Fruit fly (Drosophila melanogaster) whole organism, embryonic: Measurements from ENCODE around the gene CG4570.

ENCODE experiments used
- Abd-B ChIP-seq: fragments of 200-800 bp; sonication (Bioruptor generic); optimal IDR thresholded peaks from 2 replicates; lab custom pipeline; 2018; ENCODE audit warnings: missing biosample characterization, mild to moderate bottlenecking, missing genetic modification characterization, moderate library complexity
- Aef1 ChIP-seq: fragments of 200-800 bp; sonication (Bioruptor generic); IDR thresholded peaks from 3 replicates; pipeline ENCODE4 v1.3.6; 2022; ENCODE audit warnings: missing biosample characterization, missing genetic modification characterization
- Atf3 ChIP-seq: fragments of 200-800 bp; sonication (Bioruptor generic); optimal IDR thresholded peaks from 3 replicates; lab custom pipeline; 2016; ENCODE audit warnings: missing biosample characterization, missing genetic modification characterization
- Bdp1 ChIP-seq: fragments of 200-800 bp; sonication (Bioruptor generic); optimal IDR thresholded peaks from 3 replicates; lab custom pipeline; 2016; ENCODE audit warnings: missing biosample characterization, missing genetic modification characterization
- CG10431 ChIP-seq: fragments of 200-800 bp; sonication (Bioruptor generic); optimal IDR thresholded peaks from 3 replicates; lab custom pipeline; 2018; ENCODE audit warnings: missing biosample characterization, mild to moderate bottlenecking, missing genetic modification characterization
- CG10959 ChIP-seq: fragments of 200-800 bp; sonication (Bioruptor generic); IDR thresholded peaks from 2 replicates; pipeline ENCODE4 v1.3.6; 2022; ENCODE audit warnings: missing biosample characterization, missing genetic modification characterization
- CG11093 ChIP-seq: fragments of 200-800 bp; sonication (Bioruptor generic); IDR thresholded peaks from 3 replicates; pipeline ENCODE4 v1.3.6; 2022; ENCODE audit warnings: missing biosample characterization, missing genetic modification characterization
- CG12299 ChIP-seq: fragments of 200-800 bp; sonication (Bioruptor generic); optimal IDR thresholded peaks from 2 replicates; lab custom pipeline; 2018; ENCODE audit warnings: missing biosample characterization, mild to moderate bottlenecking, missing genetic modification characterization
- CG13624 ChIP-seq: fragments of 200-800 bp; sonication (Bioruptor generic); optimal IDR thresholded peaks from 2 replicates; lab custom pipeline; 2016; ENCODE audit warnings: missing biosample characterization, missing genetic modification characterization
- CG18599 ChIP-seq: fragments of 200-800 bp; sonication (Bioruptor generic); optimal IDR thresholded peaks from 3 replicates; lab custom pipeline; 2017; ENCODE audit warnings: missing biosample characterization, missing genetic modification characterization, mild to moderate bottlenecking, moderate library complexity, missing genetic modification reagents
- CG30403 ChIP-seq: fragments of 200-800 bp; sonication (Bioruptor generic); optimal IDR thresholded peaks from 3 replicates; lab custom pipeline; 2016; ENCODE audit warnings: missing biosample characterization, missing genetic modification characterization
- CG31388 ChIP-seq: fragments of 200-800 bp; sonication (Bioruptor generic); optimal IDR thresholded peaks from 2 replicates; lab custom pipeline; 2016; ENCODE audit warnings: missing biosample characterization, missing genetic modification characterization
- CG4282 ChIP-seq: fragments of 200-800 bp; sonication (Bioruptor generic); optimal IDR thresholded peaks from 2 replicates; lab custom pipeline; 2016; ENCODE audit warnings: missing biosample characterization, missing genetic modification characterization
- CG43689 ChIP-seq: fragments of 200-800 bp; sonication (Bioruptor generic); IDR thresholded peaks from 2 replicates; pipeline ENCODE4 v1.3.6; 2022; ENCODE audit warnings: missing biosample characterization, missing genetic modification characterization
- CG6689 ChIP-seq: fragments of 200-800 bp; sonication (Bioruptor generic); IDR thresholded peaks from 2 replicates; pipeline ENCODE4 v1.3.6; 2022; ENCODE audit warnings: missing biosample characterization, missing genetic modification characterization
- CG7987 ChIP-seq: fragments of 200-800 bp; sonication (Bioruptor generic); optimal IDR thresholded peaks from 2 replicates; lab custom pipeline; 2018; ENCODE audit warnings: missing biosample characterization, mild to moderate bottlenecking, missing genetic modification characterization, moderate library complexity
- CoRest ChIP-seq: fragments of 200-800 bp; sonication (Bioruptor generic); optimal IDR thresholded peaks from 3 replicates; lab custom pipeline; 2018; ENCODE audit warnings: missing biosample characterization, mild to moderate bottlenecking, missing genetic modification characterization, moderate library complexity
- Dfd ChIP-seq, 2 experiments: fragments of >200 bp; optimal IDR thresholded peaks; 2 replicates each; lab custom pipeline; 2017; ENCODE audit warnings: missing biosample characterization in 2 of 2, missing genetic modification characterization in 2 of 2
- Dp ChIP-seq: fragments of 200-800 bp; sonication (Bioruptor generic); optimal IDR thresholded peaks from 2 replicates; lab custom pipeline; 2018; ENCODE audit warnings: missing biosample characterization, mild to moderate bottlenecking, missing genetic modification characterization, moderate library complexity
- HLHmδ ChIP-seq: fragments of 200-800 bp; sonication (Bioruptor generic); optimal IDR thresholded peaks from 2 replicates; lab custom pipeline; 2018; ENCODE audit warnings: missing biosample characterization, mild to moderate bottlenecking, missing genetic modification characterization, moderate library complexity
- Hmr ChIP-seq: fragments of 200-800 bp; sonication (Bioruptor generic); optimal IDR thresholded peaks from 3 replicates; lab custom pipeline; 2017; ENCODE audit warnings: mild to moderate bottlenecking, missing biosample characterization, missing genetic modification reagents, missing genetic modification characterization
- Hsf ChIP-seq: fragments of 200-800 bp; sonication (Bioruptor generic); optimal IDR thresholded peaks from 3 replicates; lab custom pipeline; 2016; ENCODE audit warnings: missing biosample characterization, missing genetic modification characterization
- Myb ChIP-seq: fragments of 200-800 bp; sonication (Bioruptor generic); optimal IDR thresholded peaks from 2 replicates; lab custom pipeline; 2016; ENCODE audit warnings: missing biosample characterization, missing genetic modification characterization
- Side ChIP-seq: fragments of 200-800 bp; sonication (Bioruptor generic); optimal IDR thresholded peaks from 2 replicates; lab custom pipeline; 2016; ENCODE audit warnings: missing biosample characterization, missing genetic modification characterization
- Six4 ChIP-seq: fragments of 200-800 bp; sonication (Bioruptor generic); optimal IDR thresholded peaks from 2 replicates; lab custom pipeline; 2016; ENCODE audit warnings: missing biosample characterization, missing genetic modification characterization
- Spps ChIP-seq: fragments of 200-800 bp; sonication (Bioruptor generic); optimal IDR thresholded peaks from 2 replicates; lab custom pipeline; 2018; ENCODE audit warnings: missing biosample characterization, mild to moderate bottlenecking, missing genetic modification characterization
- Ssrp ChIP-seq: fragments of 200-800 bp; sonication (Bioruptor generic); optimal IDR thresholded peaks from 2 replicates; lab custom pipeline; 2018; ENCODE audit warnings: missing biosample characterization, mild to moderate bottlenecking, missing genetic modification characterization, moderate library complexity
- aop ChIP-seq: fragments of 200-800 bp; sonication (Bioruptor generic); IDR thresholded peaks from 2 replicates; pipeline ENCODE4 v1.3.6; 2022; ENCODE audit warnings: missing biosample characterization, missing genetic modification characterization
- bsh ChIP-seq, 2 experiments: fragments of 200-800 bp; sonication (Bioruptor generic); optimal IDR thresholded peaks; 2 replicates each; lab custom pipeline; 2017 to 2018; ENCODE audit warnings: mild to moderate bottlenecking in 2 of 2, missing biosample characterization in 2 of 2, missing genetic modification characterization in 2 of 2, moderate library complexity in 1 of 2
- crc ChIP-seq: fragments of 200-800 bp; sonication (Bioruptor generic); optimal IDR thresholded peaks from 2 replicates; lab custom pipeline; 2016; ENCODE audit warnings: missing biosample characterization, missing genetic modification characterization
- dysf ChIP-seq: fragments of 200-800 bp; sonication (Bioruptor generic); IDR thresholded peaks from 3 replicates; pipeline ENCODE4 v1.3.6; 2022; ENCODE audit warnings: missing biosample characterization, missing genetic modification characterization
- fd64A ChIP-seq: fragments of 200-800 bp; sonication (Bioruptor generic); optimal IDR thresholded peaks from 3 replicates; lab custom pipeline; 2018; ENCODE audit warnings: missing biosample characterization, mild to moderate bottlenecking, missing genetic modification characterization
- gcm ChIP-seq: fragments of 200-800 bp; sonication (Bioruptor generic); optimal IDR thresholded peaks from 2 replicates; lab custom pipeline; 2019; ENCODE audit warnings: missing biosample characterization, mild to moderate bottlenecking, missing genetic modification characterization, moderate library complexity
- lola ChIP-seq, 3 experiments: fragments of >200 bp in 2 of 3; fragments of 200-800 bp in 1 of 3; sonication (Bioruptor generic) in 1 of 3; optimal IDR thresholded peaks; 2 replicates each; lab custom pipeline; 2017 to 2019; ENCODE audit warnings: missing biosample characterization in 3 of 3, missing genetic modification characterization in 3 of 3, mild to moderate bottlenecking in 1 of 3, moderate library complexity in 1 of 3
- mld ChIP-seq: fragments of 200-800 bp; sonication (Bioruptor generic); IDR thresholded peaks from 3 replicates; pipeline ENCODE4 v1.3.6; 2022; ENCODE audit warnings: missing biosample characterization, missing genetic modification characterization; ENCODE audit not compliant: partially characterized antibody
- nmo ChIP-seq: fragments of 200-800 bp; sonication (Bioruptor generic); optimal IDR thresholded peaks from 2 replicates; lab custom pipeline; 2018; ENCODE audit warnings: missing biosample characterization, mild to moderate bottlenecking, missing genetic modification characterization, moderate library complexity
- sc ChIP-seq, 3 experiments: fragments of >200 bp in 2 of 3; fragments of 200-800 bp in 1 of 3; sonication (Bioruptor generic) in 1 of 3; optimal IDR thresholded peaks; 2 replicates in 2 of 3; 3 replicates in 1 of 3; lab custom pipeline; 2017; ENCODE audit warnings: mild to moderate bottlenecking in 1 of 3, missing biosample characterization in 1 of 3, missing genetic modification characterization in 1 of 3, missing genetic modification reagents in 1 of 3
- schlank ChIP-seq: fragments of 200-800 bp; sonication (Bioruptor generic); optimal IDR thresholded peaks from 2 replicates; lab custom pipeline; 2018; ENCODE audit warnings: missing biosample characterization, mild to moderate bottlenecking, missing genetic modification characterization
- sd ChIP-seq: fragments of 200-800 bp; sonication (Bioruptor generic); optimal IDR thresholded peaks from 3 replicates; lab custom pipeline; 2018; ENCODE audit warnings: missing biosample characterization, mild to moderate bottlenecking, missing genetic modification characterization, moderate library complexity
- sens ChIP-seq: fragments of 200-800 bp; sonication (Bioruptor generic); peaks from one replicate; lab custom pipeline; 2016; ENCODE audit warnings: missing biosample characterization, missing genetic modification characterization
- slbo ChIP-seq: fragments of 200-800 bp; sonication (Bioruptor generic); IDR thresholded peaks from 2 replicates; pipeline ENCODE4 v1.3.6; 2022; ENCODE audit warnings: missing biosample characterization, missing genetic modification characterization
- sna ChIP-seq: fragments of 200-800 bp; sonication (Bioruptor generic); IDR thresholded peaks from 2 replicates; pipeline ENCODE4 v1.3.6; 2022; ENCODE audit warnings: missing biosample characterization, missing genetic modification characterization; ENCODE audit not compliant: partially characterized antibody
- tgo ChIP-seq: fragments of 200-800 bp; sonication (Bioruptor generic); IDR thresholded peaks from 3 replicates; pipeline ENCODE4 v1.3.6; 2022; ENCODE audit warnings: missing biosample characterization, missing genetic modification characterization
- trem ChIP-seq: fragments of 200-800 bp; optimal IDR thresholded peaks from 3 replicates; lab custom pipeline; 2019; ENCODE audit warnings: missing biosample characterization, mild to moderate bottlenecking, missing genetic modification characterization, moderate library complexity
- tup ChIP-seq: fragments of 200-800 bp; sonication (Bioruptor generic); optimal IDR thresholded peaks from 2 replicates; lab custom pipeline; 2016; ENCODE audit warnings: missing biosample characterization, mild to moderate bottlenecking, missing genetic modification characterization, moderate library complexity
- vnd ChIP-seq: fragments of 200-800 bp; sonication (Bioruptor generic); IDR thresholded peaks from 3 replicates; pipeline ENCODE4 v1.3.6; 2022; ENCODE audit warnings: missing biosample characterization, missing genetic modification characterization; ENCODE audit not compliant: partially characterized antibody
- yki ChIP-seq: fragments of >200 bp; optimal IDR thresholded peaks from 3 replicates; lab custom pipeline; 2018
- zfh2 ChIP-seq: fragments of 200-800 bp; sonication (Bioruptor generic); optimal IDR thresholded peaks from 2 replicates; lab custom pipeline; 2016; ENCODE audit warnings: missing biosample characterization, missing genetic modification characterization

Gene CG4570

dm6 chr3R:10886462-10887315 lies 30.1 kb downstream of the CG4570 start (continued):
- TF ChIP-seq sna (GFP tag; lab: Robert Waterston, UW) (no peak), vnd (GFP tag; lab: Robert Waterston, UW) (no peak), Hmr (GFP tag; lab: Kevin White, UChicago) (peak; percentile 96), CG11093 (GFP tag; lab: Robert Waterston, UW) (0 out of 3 replicates have a peak, but pooled peaks have one; percentile 51), schlank (tag; lab: Kevin White, UChicago) (peak; percentile 74), CG18599 (GFP tag; lab: Kevin White, UChicago) (peak; percentile 97), slbo (GFP tag; lab: Robert Waterston, UW) (peak; percentile 90), CG13624 (GFP tag; lab: Kevin White, UChicago) (peak; percentile 90), Myb (peak; percentile 58), Bdp1 (GFP tag; lab: Kevin White, UChicago) (peak; percentile 60), CG43689 (peak; percentile 69), Abd-B (GFP tag; lab: Kevin White, UChicago) (peak; percentile 81), lola (GFP tag; optimal IDR thresholded peaks at IDR 0.05; lab: Kevin White, UChicago) (peak in 1 of 3 experiments; percentile 86), tgo (GFP tag; lab: Robert Waterston, UW) (peak; percentile 88), CG6689 (GFP tag; lab: Robert Waterston, UW) (peak; percentile 87), sens (peak; percentile 98), CG7987 (GFP tag; lab: Kevin White, UChicago) (peak; percentile 12), crc (GFP tag; lab: Kevin White, UChicago) (peak; percentile 87), CoRest (tag; lab: Kevin White, UChicago) (peak; percentile 95), zfh2 (GFP tag; lab: Kevin White, UChicago) (peak; percentile 89), Ssrp (tag; lab: Kevin White, UChicago) (peak; percentile 86), sd (tag; lab: Kevin White, UChicago) (peak; percentile 80), Side (GFP tag; lab: Kevin White, UChicago) (peak; percentile 91), Hsf (GFP tag; lab: Kevin White, UChicago) (peak; percentile 91), Spps (tag; lab: Kevin White, UChicago) (peak; percentile 70), dysf (GFP tag; lab: Robert Waterston, UW) (peak; percentile 93), Six4 (peak; percentile 70), Dfd (GFP tag; optimal IDR thresholded peaks at IDR 0.05; lab: Kevin White, UChicago) (no peak), HLHmδ (GFP tag; lab: Kevin White, UChicago) (no peak), CG10431 (peak; percentile 49), CG12299 (tag; lab: Kevin White, UChicago) (peak; percentile 82), sc (optimal IDR thresholded peaks at IDR 0.05; lab: Kevin White, UChicago) (no peak), sc (GFP tag; optimal IDR thresholded peaks at IDR 0.05; lab: Kevin White, UChicago) (peak; percentile 75), Aef1 (GFP tag; lab: Robert Waterston, UW) (peak; percentile 83), yki (lab: Kevin White, UChicago) (peak; percentile 55), CG30403 (GFP tag; lab: Kevin White, UChicago) (peak; percentile 94), Dp (no peak), Atf3 (GFP tag; lab: Kevin White, UChicago) (peak; percentile 48), fd64A (GFP tag; lab: Kevin White, UChicago) (no peak), bsh (GFP tag; optimal IDR thresholded peaks at IDR 0.05; lab: Kevin White, UChicago) (peak; percentile 73 to 90), trem (tag; lab: Kevin White, UChicago) (peak; percentile 56), gcm (GFP tag; lab: Kevin White, UChicago) (peak; percentile 90), tup (GFP tag; lab: Kevin White, UChicago) (peak; percentile 69), CG31388 (peak; percentile 59), nmo (GFP tag; lab: Kevin White, UChicago) (peak; percentile 89), mld (GFP tag; lab: Robert Waterston, UW) (no peak), CG10959 (GFP tag; lab: Robert Waterston, UW) (0 out of 2 replicates have a peak, but pooled peaks have one; percentile 24), aop (GFP tag; lab: Robert Waterston, UW) (no peak), CG4282 (GFP tag; lab: Kevin White, UChicago) (peak; percentile 66)
